Fruit fly (Drosophila melanogaster) whole organism, adult: Measurements from ENCODE around the gene CG14868.

Source experiments
- CG12768 ChIP-seq: fragments of 200-800 bp; sonication (Bioruptor generic); optimal IDR thresholded peaks from 2 replicates; lab custom pipeline; 2017; ENCODE audit warnings: missing biosample characterization, missing genetic modification characterization, mild to moderate bottlenecking, moderate library complexity, missing genetic modification reagents
- CG5204 ChIP-seq: fragments of 200-800 bp; sonication (Bioruptor generic); optimal IDR thresholded peaks from 2 replicates; lab custom pipeline; 2016; ENCODE audit warnings: missing biosample characterization, missing genetic modification characterization
- Clk ChIP-seq: fragments of 200-800 bp; sonication (Bioruptor generic); optimal IDR thresholded peaks from 2 replicates; lab custom pipeline; 2017; ENCODE audit warnings: missing biosample characterization, missing genetic modification characterization
- Crg-1 ChIP-seq: fragments of 200-800 bp; sonication (Bioruptor generic); optimal IDR thresholded peaks from 2 replicates; lab custom pipeline; 2016; ENCODE audit warnings: missing biosample characterization, missing genetic modification characterization
- tj ChIP-seq: fragments of 200-800 bp; sonication (Bioruptor generic); optimal IDR thresholded peaks from 3 replicates; lab custom pipeline; 2017; ENCODE audit warnings: missing biosample characterization, mild to moderate bottlenecking, missing genetic modification characterization, moderate library complexity
- toe ChIP-seq: fragments of 200-800 bp; sonication (Bioruptor generic); optimal IDR thresholded peaks from 2 replicates; lab custom pipeline; 2016; ENCODE audit warnings: missing biosample characterization, missing genetic modification characterization

DNA sequence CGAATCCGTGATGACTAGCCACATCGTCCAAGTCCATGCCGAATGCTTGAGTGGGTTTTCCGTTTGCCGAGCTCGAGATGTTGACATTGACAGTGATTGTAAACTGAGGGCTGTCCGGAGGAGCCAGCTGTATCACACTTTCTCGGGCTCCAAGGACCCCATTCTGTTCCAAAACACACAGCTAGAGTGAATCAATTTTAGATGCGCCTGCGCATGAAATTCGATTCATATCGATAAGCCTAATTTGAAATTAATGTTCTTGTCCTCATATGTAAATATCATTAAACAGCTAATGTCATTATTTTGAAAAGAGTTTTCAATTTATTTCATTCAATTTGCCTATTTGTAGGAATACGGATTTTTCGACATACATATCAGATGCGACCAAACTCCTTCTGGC lies at the start of gene CG14868:
- TF ChIP-seq Crg-1 (GFP tag; lab: Kevin White, UChicago) (no peak), CG12768 (GFP tag; lab: Kevin White, UChicago) (no peak), tj (no peak), CG5204 (no peak), Clk (no peak), toe (GFP tag; lab: Kevin White, UChicago) (no peak)
